Worm (Caenorhabditis elegans) whole organism, late embryonic: ENCODE results near the gene C07E3.8.

Source experiments
- fkh-10 ChIP-seq: fragments of 150-350 bp; optimal IDR thresholded peaks from 2 replicates; lab custom pipeline; 2014; ENCODE audit warnings: missing biosample characterization, missing genetic modification reagents, missing genetic modification characterization
- hlh-13 ChIP-seq: fragments of 200-800 bp; sonication (Bioruptor generic); optimal IDR thresholded peaks from 2 replicates; lab custom pipeline; 2018; ENCODE audit warnings: mild to moderate bottlenecking, missing genetic modification characterization, missing compliant biosample characterization
- pha-4 ChIP-seq: fragments of 150-350 bp; optimal IDR thresholded peaks from 2 replicates; lab custom pipeline; 2018; ENCODE audit warnings: missing biosample characterization, missing genetic modification reagents, missing genetic modification characterization

- TF ChIP-seq pha-4 (no peak), hlh-13 (GFP tag; lab: Kevin White, UChicago) (no peak), fkh-10 (no peak)
These were observed 36.8 kb upstream of the C07E3.8 start, which contains the start of gene idpp-8 for ce11 chrII:10315252-10315651.
